Worm (Caenorhabditis elegans): ENCODE data around the gene srx-128.

ce11 chrV:13812931-13813330 is 24.3 kb upstream of the srx-128 start, which contains the start of gene ceh-24:
- TF ChIP-seq elt-3 (tag; optimal IDR thresholded peaks at IDR 0.05) (no peak), mab-5 (tag; optimal IDR thresholded peaks at IDR 0.05) (no peak)
